Worm (Caenorhabditis elegans) whole organism, young adult: ENCODE data around the gene F19H6.5.

Experiments used
- C06A6.2 ChIP-seq: fragments of 200-800 bp; sonication (Bioruptor generic); conservative IDR thresholded peaks from 2 replicates; pipeline ENCODE4 v1.3.6; 2022; ENCODE audit warnings: missing genetic modification characterization, missing compliant biosample characterization
- C17E4.6 ChIP-seq: fragments of 200-800 bp; sonication (Bioruptor generic); IDR thresholded peaks from 2 replicates; pipeline ENCODE4 v1.3.6; 2022; ENCODE audit warnings: missing genetic modification reagents, missing genetic modification characterization, missing compliant biosample characterization
- F23B12.7 ChIP-seq: sonication (generic microtip); optimal IDR thresholded peaks from 2 replicates; lab custom pipeline; 2017; ENCODE audit warnings: missing genetic modification characterization, mild to moderate bottlenecking, missing compliant biosample characterization, antibody characterized with exemption, moderate library complexity; ENCODE audit not compliant: insufficient read depth
- F33H1.4 ChIP-seq: fragments of 200-800 bp; sonication (Bioruptor generic); IDR thresholded peaks from 2 replicates; pipeline ENCODE4 v1.3.6; 2022; ENCODE audit warnings: missing genetic modification reagents, missing genetic modification characterization, missing compliant biosample characterization
- F37B4.10 ChIP-seq: fragments of 200-800 bp; sonication (Bioruptor generic); IDR thresholded peaks from 2 replicates; pipeline ENCODE4 v1.3.6; 2022; ENCODE audit warnings: missing genetic modification characterization, missing compliant biosample characterization
- F49E8.2 ChIP-seq: sonication (generic microtip); optimal IDR thresholded peaks from 3 replicates; lab custom pipeline; 2017; ENCODE audit warnings: missing genetic modification characterization, mild to moderate bottlenecking, missing compliant biosample characterization, antibody characterized with exemption, moderate library complexity; ENCODE audit not compliant: insufficient read depth
- K12H6.12 ChIP-seq: fragments of 200-800 bp; sonication (Bioruptor generic); optimal IDR thresholded peaks from 2 replicates; lab custom pipeline; 2018; ENCODE audit warnings: mild to moderate bottlenecking, missing genetic modification characterization, missing compliant biosample characterization
- T26A5.8 ChIP-seq: sonication (generic microtip); optimal IDR thresholded peaks from 2 replicates; lab custom pipeline; 2016; ENCODE audit warnings: missing genetic modification characterization, missing compliant biosample characterization
- Y53F4B.3 ChIP-seq: fragments of 200-800 bp; sonication (Bioruptor generic); IDR thresholded peaks from 2 replicates; pipeline ENCODE4 v1.3.6; 2022; ENCODE audit warnings: missing genetic modification reagents, missing genetic modification characterization, missing compliant biosample characterization
- Y67H2A.10 ChIP-seq: fragments of 200-800 bp; sonication (Bioruptor generic); conservative IDR thresholded peaks from 2 replicates; pipeline ENCODE4 v1.3.6; 2022; ENCODE audit warnings: missing genetic modification reagents, missing genetic modification characterization, missing compliant biosample characterization
- Y95B8A.8 ChIP-seq: fragments of 200-800 bp; sonication (Bioruptor generic); IDR thresholded peaks from 2 replicates; pipeline ENCODE4 v1.3.6; 2022; ENCODE audit warnings: missing genetic modification reagents, missing genetic modification characterization, missing compliant biosample characterization
- ZK185.1 ChIP-seq: sonication (generic microtip); optimal IDR thresholded peaks from 2 replicates; lab custom pipeline; 2016; ENCODE audit warnings: mild to moderate bottlenecking, missing genetic modification characterization, missing compliant biosample characterization; ENCODE audit not compliant: poor library complexity, severe bottlenecking
- akir-1 ChIP-seq: fragments of 200-800 bp; sonication (Bioruptor generic); optimal IDR thresholded peaks from 2 replicates; lab custom pipeline; 2018; ENCODE audit warnings: mild to moderate bottlenecking, missing genetic modification characterization, moderate library complexity, missing compliant biosample characterization
- ama-1 ChIP-seq, 3 experiments: fragments of 150-350 bp in 1 of 3; sonication (generic microtip) in 2 of 3; optimal IDR thresholded peaks; 2 replicates each; lab custom pipeline; 2014 to 2018; ENCODE audit warnings: missing biosample characterization in 2 of 3, missing genetic modification characterization in 2 of 3, missing genetic modification reagents in 2 of 3
- aptf-2 ChIP-seq: fragments of 200-800 bp; sonication (Bioruptor generic); conservative IDR thresholded peaks from 2 replicates; pipeline ENCODE4 v1.3.6; 2022; ENCODE audit warnings: missing genetic modification reagents, missing genetic modification characterization, missing compliant biosample characterization
- athp-1 ChIP-seq: sonication (generic microtip); optimal IDR thresholded peaks from 2 replicates; lab custom pipeline; 2017; ENCODE audit warnings: mild to moderate bottlenecking, missing genetic modification characterization, missing compliant biosample characterization
- attf-5 ChIP-seq: fragments of 200-800 bp; sonication (Bioruptor generic); optimal IDR thresholded peaks from 2 replicates; lab custom pipeline; 2018; ENCODE audit warnings: mild to moderate bottlenecking, missing genetic modification characterization, missing compliant biosample characterization
- attf-6 ChIP-seq: fragments of 200-800 bp; sonication (Bioruptor generic); IDR thresholded peaks from 2 replicates; pipeline ENCODE4 v1.3.6; 2022; ENCODE audit warnings: missing genetic modification reagents, missing genetic modification characterization, missing compliant biosample characterization
- cebp-2 ChIP-seq: fragments of 200-800 bp; sonication (Bioruptor generic); IDR thresholded peaks from 2 replicates; pipeline ENCODE4 v1.3.6; 2022; ENCODE audit warnings: missing genetic modification characterization, missing compliant biosample characterization
- ceh-91 ChIP-seq: fragments of 200-800 bp; sonication (Bioruptor generic); IDR thresholded peaks from 2 replicates; pipeline ENCODE4 v1.3.6; 2022; ENCODE audit warnings: missing genetic modification reagents, missing genetic modification characterization, missing compliant biosample characterization
- chd-7 ChIP-seq: sonication (generic microtip); optimal IDR thresholded peaks from 2 replicates; lab custom pipeline; 2016; ENCODE audit warnings: mild to moderate bottlenecking, missing genetic modification characterization, moderate library complexity, missing compliant biosample characterization
- die-1 ChIP-seq: sonication (generic microtip); optimal IDR thresholded peaks from 2 replicates; lab custom pipeline; 2016; ENCODE audit warnings: missing genotype, mild to moderate bottlenecking, missing genetic modification characterization, missing compliant biosample characterization
- dox-1 ChIP-seq: fragments of 200-800 bp; sonication (Bioruptor generic); IDR thresholded peaks from 2 replicates; pipeline ENCODE4 v1.3.6; 2022; ENCODE audit warnings: missing genetic modification reagents, missing genetic modification characterization, missing compliant biosample characterization
- efl-1 ChIP-seq: fragments of 150-350 bp; optimal IDR thresholded peaks from 2 replicates; lab custom pipeline; 2014; ENCODE audit warnings: missing biosample characterization, missing genetic modification reagents, missing genetic modification characterization
- gei-17 ChIP-seq: fragments of 200-800 bp; sonication (Bioruptor generic); optimal IDR thresholded peaks from 2 replicates; lab custom pipeline; 2018; ENCODE audit warnings: mild to moderate bottlenecking, missing genetic modification characterization, missing compliant biosample characterization
- hrde-1 ChIP-seq: sonication (generic microtip); optimal IDR thresholded peaks from 2 replicates; lab custom pipeline; 2016; ENCODE audit warnings: missing genetic modification characterization, mild to moderate bottlenecking, missing compliant biosample characterization, moderate library complexity, missing genotype, missing genetic modification reagents, borderline replicate concordance
- lag-1 ChIP-seq: fragments of 200-800 bp; sonication (Bioruptor generic); IDR thresholded peaks from 2 replicates; pipeline ENCODE4 v1.3.6; 2022; ENCODE audit warnings: missing genetic modification reagents, missing genetic modification characterization, missing compliant biosample characterization
- let-607 ChIP-seq, 2 experiments: fragments of 200-800 bp in 1 of 2; sonication (Bioruptor generic) in 1 of 2; sonication (generic microtip) in 1 of 2; optimal IDR thresholded peaks; 2 replicates each; lab custom pipeline; 2016 to 2018; ENCODE audit warnings: mild to moderate bottlenecking in 2 of 2, missing compliant biosample characterization in 2 of 2, missing genetic modification characterization in 2 of 2, moderate library complexity in 2 of 2, missing genotype in 1 of 2
- lin-40 ChIP-seq: sonication (generic microtip); optimal IDR thresholded peaks from 2 replicates; lab custom pipeline; 2016; ENCODE audit warnings: missing genetic modification characterization, mild to moderate bottlenecking, missing compliant biosample characterization, missing genotype, missing genetic modification reagents
- lir-1 ChIP-seq: fragments of 200-800 bp; sonication (Bioruptor generic); conservative IDR thresholded peaks from 2 replicates; pipeline ENCODE4 v1.3.6; 2022; ENCODE audit warnings: missing genetic modification reagents, missing genetic modification characterization, missing compliant biosample characterization
- madf-10 ChIP-seq: sonication (generic microtip); optimal IDR thresholded peaks from 2 replicates; lab custom pipeline; 2016; ENCODE audit warnings: mild to moderate bottlenecking, missing genetic modification characterization, missing compliant biosample characterization
- madf-6 ChIP-seq: fragments of 200-800 bp; sonication (Bioruptor generic); IDR thresholded peaks from 2 replicates; pipeline ENCODE4 v1.3.6; 2022; ENCODE audit warnings: missing genetic modification reagents, missing genetic modification characterization, missing compliant biosample characterization
- madf-8 ChIP-seq: fragments of 200-800 bp; sonication (Bioruptor generic); conservative IDR thresholded peaks from 2 replicates; pipeline ENCODE4 v1.3.6; 2022; ENCODE audit warnings: missing genetic modification reagents, missing genetic modification characterization, missing compliant biosample characterization
- mel-28 ChIP-seq: sonication (generic microtip); optimal IDR thresholded peaks from 2 replicates; lab custom pipeline; 2016; ENCODE audit warnings: borderline replicate concordance, mild to moderate bottlenecking, missing genetic modification characterization, missing compliant biosample characterization
- nfya-1 ChIP-seq: sonication (generic microtip); optimal IDR thresholded peaks from 2 replicates; lab custom pipeline; 2017; ENCODE audit warnings: antibody characterized with exemption, missing compliant biosample characterization, missing genetic modification characterization, borderline replicate concordance; ENCODE audit not compliant: insufficient read depth
- nhr-90 ChIP-seq: sonication (generic microtip); optimal IDR thresholded peaks from 2 replicates; lab custom pipeline; 2016; ENCODE audit warnings: missing genotype, mild to moderate bottlenecking, missing genetic modification characterization, missing compliant biosample characterization
- pha-4 ChIP-seq: fragments of 150-350 bp; sonication (generic microtip); optimal IDR thresholded peaks from 2 replicates; lab custom pipeline; 2014; ENCODE audit warnings: missing biosample characterization, missing genetic modification reagents, missing genetic modification characterization
- rcor-1 ChIP-seq: fragments of 200-800 bp; sonication (Bioruptor generic); IDR thresholded peaks from 2 replicates; pipeline ENCODE4 v1.3.6; 2022; ENCODE audit warnings: missing genetic modification reagents, missing genetic modification characterization, missing compliant biosample characterization
- rpc-1 ChIP-seq, 2 experiments: fragments of 150-350 bp in 1 of 2; sonication (generic microtip) in 1 of 2; optimal IDR thresholded peaks; 2 replicates each; lab custom pipeline; 2014 to 2018; ENCODE audit warnings: missing biosample characterization in 1 of 2, missing genetic modification characterization in 1 of 2, missing genetic modification reagents in 1 of 2, missing genotype in 1 of 2
- sdz-38 ChIP-seq: sonication (generic microtip); optimal IDR thresholded peaks from 2 replicates; lab custom pipeline; 2016; ENCODE audit warnings: missing genotype, missing genetic modification characterization, missing compliant biosample characterization
- sea-2 ChIP-seq: fragments of 200-800 bp; sonication (Bioruptor generic); IDR thresholded peaks from 2 replicates; pipeline ENCODE4 v1.3.6; 2022; ENCODE audit warnings: missing genetic modification characterization, missing compliant biosample characterization
- tlf-1 ChIP-seq: fragments of 200-800 bp; sonication (Bioruptor generic); optimal IDR thresholded peaks from 2 replicates; lab custom pipeline; 2018; ENCODE audit warnings: mild to moderate bottlenecking, missing genetic modification characterization, missing compliant biosample characterization
- ztf-18 ChIP-seq: sonication (generic microtip); optimal IDR thresholded peaks from 2 replicates; lab custom pipeline; 2016; ENCODE audit warnings: missing genotype, mild to moderate bottlenecking, missing genetic modification characterization, missing compliant biosample characterization
- ztf-22 ChIP-seq: fragments of 200-800 bp; sonication (Bioruptor generic); optimal IDR thresholded peaks from 2 replicates; lab custom pipeline; 2018; ENCODE audit warnings: mild to moderate bottlenecking, missing genetic modification characterization, moderate library complexity, missing compliant biosample characterization

Gene F19H6.5

ce11 chrX:12365388-12365787, 684 bp upstream of the F19H6.5 start, which contains the start of gene F19H6.4:
Gene F19H6.4 (plus strand): TSS chrX:12365688.
- TF ChIP-seq madf-8 (GFP tag; lab: Robert Waterston, UW) (0 out of 2 replicates have a peak, but pooled peaks have one; percentile 15), T26A5.8 (tag; lab: Kevin White, UChicago) (no peak), madf-6 (GFP tag; lab: Robert Waterston, UW) (peak; percentile 61; the same call in 1 of the 2 replicates), efl-1 (peak; percentile 42), gei-17 (no peak)

ce11 chrX:12362951-12363486, 1.7 kb downstream of the F19H6.5 start:
- no peak for TF ChIP-seq ceh-91
- peak; percentile 79 for TF ChIP-seq ztf-18 (tag; lab: Kevin White, UChicago)
- TF ChIP-seq F23B12.7 (tag; lab: Kevin White, UChicago) = peak; percentile 97
- TF ChIP-seq sea-2 (GFP tag; lab: Robert Waterston, UW) = no peak
- peak; percentile 96 for TF ChIP-seq K12H6.12
- TF ChIP-seq rpc-1 (optimal IDR thresholded peaks at IDR 0.05; lab: Kevin White, UChicago) = peak; percentile 15
- no peak for TF ChIP-seq rpc-1 (tag; optimal IDR thresholded peaks at IDR 0.05; lab: Kevin White, UChicago)
- TF ChIP-seq sdz-38 (tag; lab: Kevin White, UChicago) = no peak
- peak; percentile 91 for TF ChIP-seq nhr-90 (tag; lab: Kevin White, UChicago)
- peak; percentile 81 for TF ChIP-seq lir-1 (GFP tag; lab: Robert Waterston, UW)
- no peak for TF ChIP-seq F37B4.10 (GFP tag; lab: Robert Waterston, UW)
- TF ChIP-seq attf-5 (GFP tag; lab: Kevin White, UChicago) = peak; percentile 54
- peak; percentile 51 for TF ChIP-seq hrde-1 (tag; lab: Kevin White, UChicago)
- TF ChIP-seq dox-1 (GFP tag; lab: Robert Waterston, UW) = peak; percentile 96
- peak; percentile 100 for TF ChIP-seq lin-40 (tag; lab: Kevin White, UChicago)
- no peak for TF ChIP-seq ama-1 (optimal IDR thresholded peaks at IDR 0.05; lab: Kevin White, UChicago)
- TF ChIP-seq ama-1 (GFP tag; optimal IDR thresholded peaks at IDR 0.05; lab: Kevin White, UChicago) = peak in 1 of 2 experiments; percentile 73
- TF ChIP-seq tlf-1 (GFP tag; lab: Kevin White, UChicago) = peak; percentile 97
- peak; percentile 97 for TF ChIP-seq pha-4
- TF ChIP-seq C06A6.2 = peak; percentile 95
- TF ChIP-seq efl-1 = no peak
- TF ChIP-seq mel-28 (tag; lab: Kevin White, UChicago) = peak; percentile 81
- TF ChIP-seq F33H1.4 (GFP tag; lab: Robert Waterston, UW) = no peak
- no peak for TF ChIP-seq madf-8 (GFP tag; lab: Robert Waterston, UW)
- TF ChIP-seq lag-1 (GFP tag; lab: Robert Waterston, UW) = peak; percentile 84; the same call in 1 of the 2 replicates
- peak; percentile 77 for TF ChIP-seq C17E4.6 (GFP tag; lab: Robert Waterston, UW)
- TF ChIP-seq chd-7 (tag; lab: Kevin White, UChicago) = peak; percentile 89
- TF ChIP-seq attf-6 (GFP tag; lab: Robert Waterston, UW) = no peak
- TF ChIP-seq Y53F4B.3 (GFP tag; lab: Robert Waterston, UW) = no peak
- peak; percentile 67 for TF ChIP-seq ztf-22 (GFP tag; lab: Kevin White, UChicago)
- TF ChIP-seq madf-10 (tag; lab: Kevin White, UChicago) = peak; percentile 96
- peak; percentile 76 to 93 for TF ChIP-seq let-607 (tag; optimal IDR thresholded peaks at IDR 0.05; lab: Kevin White, UChicago)
- no peak for TF ChIP-seq nfya-1
- TF ChIP-seq akir-1 = peak; percentile 70
- peak; percentile 99 for TF ChIP-seq ZK185.1 (tag; lab: Kevin White, UChicago)
- no peak for TF ChIP-seq aptf-2 (GFP tag; lab: Robert Waterston, UW)
- TF ChIP-seq athp-1 = peak; percentile 46
- peak; percentile 94 for TF ChIP-seq rcor-1
- TF ChIP-seq cebp-2 (GFP tag; lab: Robert Waterston, UW) = peak; percentile 93; the same call in 1 of the 2 replicates
- TF ChIP-seq Y67H2A.10 (GFP tag; lab: Robert Waterston, UW) = no peak
- no peak for TF ChIP-seq F49E8.2 (tag; lab: Kevin White, UChicago)
- TF ChIP-seq die-1 (tag; lab: Kevin White, UChicago) = peak; percentile 66
- TF ChIP-seq Y95B8A.8 (GFP tag; lab: Robert Waterston, UW) = no peak
